Fruit fly (Drosophila melanogaster) whole organism, embryonic: ENCODE data around the gene CG7739.

ENCODE experiments used
- CG11560 ChIP-seq: fragments of 200-800 bp; sonication (Bioruptor generic); IDR thresholded peaks from 3 replicates; pipeline ENCODE4 v1.3.6; 2022; ENCODE audit warnings: missing biosample characterization, missing genetic modification characterization
- CG11695 ChIP-seq: fragments of 200-800 bp; sonication (Bioruptor generic); IDR thresholded peaks from 3 replicates; pipeline ENCODE4 v1.3.6; 2022; ENCODE audit warnings: missing biosample characterization, missing genetic modification characterization
- CG12299 ChIP-seq: fragments of 200-800 bp; sonication (Bioruptor generic); optimal IDR thresholded peaks from 2 replicates; lab custom pipeline; 2018; ENCODE audit warnings: missing biosample characterization, mild to moderate bottlenecking, missing genetic modification characterization
- CG12769 ChIP-seq: fragments of 200-800 bp; sonication (Bioruptor generic); optimal IDR thresholded peaks from 2 replicates; lab custom pipeline; 2019; ENCODE audit warnings: missing biosample characterization, mild to moderate bottlenecking, missing genetic modification characterization, moderate library complexity
- CG12942 ChIP-seq: fragments of 200-800 bp; sonication (Bioruptor generic); optimal IDR thresholded peaks from 3 replicates; lab custom pipeline; 2016; ENCODE audit warnings: missing biosample characterization, missing genetic modification characterization
- CG13123 ChIP-seq: fragments of 200-800 bp; sonication (Bioruptor generic); optimal IDR thresholded peaks from 2 replicates; lab custom pipeline; 2016; ENCODE audit warnings: missing biosample characterization, missing genetic modification characterization
- CG13287 ChIP-seq: fragments of 200-800 bp; sonication (Bioruptor generic); IDR thresholded peaks from 2 replicates; pipeline ENCODE4 v1.3.6; 2022; ENCODE audit warnings: missing biosample characterization, missing genetic modification characterization; ENCODE audit not compliant: partially characterized antibody
- CG13624 ChIP-seq: fragments of 200-800 bp; sonication (Bioruptor generic); optimal IDR thresholded peaks from 2 replicates; lab custom pipeline; 2016; ENCODE audit warnings: missing biosample characterization, missing genetic modification characterization
- CG14014 ChIP-seq: fragments of 200-800 bp; sonication (Bioruptor generic); IDR thresholded peaks from 2 replicates; pipeline ENCODE4 v1.3.6; 2022; ENCODE audit warnings: missing biosample characterization, missing genetic modification characterization
- CG15269 ChIP-seq: fragments of 200-800 bp; sonication (Bioruptor generic); optimal IDR thresholded peaks from 2 replicates; lab custom pipeline; 2018; ENCODE audit warnings: missing biosample characterization, mild to moderate bottlenecking, missing genetic modification characterization, moderate library complexity
- CG1603 ChIP-seq: fragments of 200-800 bp; sonication (Bioruptor generic); optimal IDR thresholded peaks from 2 replicates; lab custom pipeline; 2019; ENCODE audit warnings: missing biosample characterization, mild to moderate bottlenecking, missing genetic modification characterization, moderate library complexity
- CG17361 ChIP-seq: fragments of 200-800 bp; sonication (Bioruptor generic); IDR thresholded peaks from 3 replicates; pipeline ENCODE4 v1.3.6; 2022; ENCODE audit warnings: missing biosample characterization, missing genetic modification characterization
- CG17385 ChIP-seq: fragments of 200-800 bp; sonication (Bioruptor generic); optimal IDR thresholded peaks from 3 replicates; lab custom pipeline; 2018; ENCODE audit warnings: missing biosample characterization, mild to moderate bottlenecking, missing genetic modification characterization
- CG1792 ChIP-seq: fragments of 200-800 bp; sonication (Bioruptor generic); optimal IDR thresholded peaks from 2 replicates; lab custom pipeline; 2016; ENCODE audit warnings: missing biosample characterization, missing genetic modification characterization
- CG2116 ChIP-seq: fragments of 200-800 bp; sonication (Bioruptor generic); optimal IDR thresholded peaks from 3 replicates; lab custom pipeline; 2018; ENCODE audit warnings: missing biosample characterization, mild to moderate bottlenecking, missing genetic modification characterization
- CG2120 ChIP-seq: fragments of 200-800 bp; sonication (Bioruptor generic); optimal IDR thresholded peaks from 3 replicates; lab custom pipeline; 2016; ENCODE audit warnings: missing biosample characterization, missing genetic modification characterization
- CG3065 ChIP-seq: fragments of 200-800 bp; sonication (Bioruptor generic); optimal IDR thresholded peaks from 2 replicates; lab custom pipeline; 2016; ENCODE audit warnings: missing biosample characterization, missing genetic modification characterization
- CG33213 ChIP-seq: fragments of 200-800 bp; sonication (Bioruptor generic); optimal IDR thresholded peaks from 3 replicates; lab custom pipeline; 2016; ENCODE audit warnings: missing biosample characterization, missing genetic modification characterization
- CG4424 ChIP-seq: fragments of 200-800 bp; sonication (Bioruptor generic); optimal IDR thresholded peaks from 3 replicates; lab custom pipeline; 2016; ENCODE audit warnings: missing biosample characterization, missing genetic modification characterization
- CG5180 ChIP-seq: fragments of 200-800 bp; sonication (Bioruptor generic); optimal IDR thresholded peaks from 3 replicates; lab custom pipeline; 2017; ENCODE audit warnings: missing biosample characterization, missing genetic modification characterization, mild to moderate bottlenecking, moderate library complexity, missing genetic modification reagents
- CG6254 ChIP-seq: fragments of 200-800 bp; sonication (Bioruptor generic); optimal IDR thresholded peaks from 3 replicates; lab custom pipeline; 2017; ENCODE audit warnings: mild to moderate bottlenecking, missing biosample characterization, missing genetic modification reagents, missing genetic modification characterization
- CG7928 ChIP-seq: fragments of 200-800 bp; sonication (Bioruptor generic); optimal IDR thresholded peaks from 2 replicates; lab custom pipeline; 2017; ENCODE audit warnings: missing biosample characterization, mild to moderate bottlenecking, missing genetic modification characterization
- CG7963 ChIP-seq: fragments of 200-800 bp; sonication (Bioruptor generic); IDR thresholded peaks from 3 replicates; pipeline ENCODE4 v1.3.6; 2022; ENCODE audit warnings: missing biosample characterization, missing genetic modification characterization; ENCODE audit not compliant: partially characterized antibody
- CG8478 ChIP-seq: fragments of >200 bp; optimal IDR thresholded peaks from 2 replicates; lab custom pipeline; 2018
- CG9876 ChIP-seq: fragments of 200-800 bp; sonication (Bioruptor generic); optimal IDR thresholded peaks from 2 replicates; lab custom pipeline; 2016; ENCODE audit warnings: missing biosample characterization, missing genetic modification characterization
- Dad ChIP-seq: fragments of 200-800 bp; sonication (Bioruptor generic); optimal IDR thresholded peaks from 3 replicates; lab custom pipeline; 2016; ENCODE audit warnings: missing biosample characterization, missing genetic modification characterization
- Dbx ChIP-seq: fragments of 200-800 bp; sonication (Bioruptor generic); IDR thresholded peaks from 3 replicates; pipeline ENCODE4 v1.3.6; 2022; ENCODE audit warnings: missing biosample characterization, missing genetic modification characterization
- Fer1 ChIP-seq: fragments of 200-800 bp; sonication (Bioruptor generic); optimal IDR thresholded peaks from 2 replicates; lab custom pipeline; 2017; ENCODE audit warnings: missing biosample characterization, mild to moderate bottlenecking, missing genetic modification characterization
- Hmx ChIP-seq: fragments of 200-800 bp; sonication (Bioruptor generic); optimal IDR thresholded peaks from 2 replicates; lab custom pipeline; 2016; ENCODE audit warnings: missing biosample characterization, missing genetic modification characterization
- MBD-R2 ChIP-seq: fragments of 200-800 bp; sonication (Bioruptor generic); IDR thresholded peaks from 2 replicates; pipeline ENCODE4 v1.3.6; 2022; ENCODE audit warnings: missing biosample characterization, missing genetic modification characterization
- MTF-1 ChIP-seq: fragments of 200-800 bp; sonication (Bioruptor generic); optimal IDR thresholded peaks from 2 replicates; lab custom pipeline; 2018; ENCODE audit warnings: missing biosample characterization, mild to moderate bottlenecking, missing genetic modification characterization, borderline replicate concordance
- Meics ChIP-seq: fragments of 200-800 bp; sonication (Bioruptor generic); optimal IDR thresholded peaks from 2 replicates; lab custom pipeline; 2017; ENCODE audit warnings: missing biosample characterization, mild to moderate bottlenecking, missing genetic modification characterization
- NC2α ChIP-seq: fragments of 200-800 bp; sonication (Bioruptor generic); optimal IDR thresholded peaks from 2 replicates; lab custom pipeline; 2016; ENCODE audit warnings: missing biosample characterization, missing genetic modification characterization
- Nf-YB ChIP-seq: fragments of 200-800 bp; sonication (Bioruptor generic); optimal IDR thresholded peaks from 3 replicates; lab custom pipeline; 2019; ENCODE audit warnings: missing biosample characterization, mild to moderate bottlenecking, missing genetic modification characterization, moderate library complexity
- Oaz ChIP-seq: fragments of 200-800 bp; sonication (Bioruptor generic); IDR thresholded peaks from 2 replicates; pipeline ENCODE4 v1.3.6; 2022; ENCODE audit warnings: missing biosample characterization, missing genetic modification characterization
- Stat92E ChIP-seq, 3 experiments: fragments of >200 bp in 2 of 3; fragments of 200-800 bp in 1 of 3; sonication (Bioruptor generic) in 1 of 3; optimal IDR thresholded peaks; 2 replicates each; lab custom pipeline; 2017 to 2019; ENCODE audit warnings: missing biosample characterization in 3 of 3, missing genetic modification characterization in 3 of 3, mild to moderate bottlenecking in 1 of 3, moderate library complexity in 1 of 3
- ato ChIP-seq: fragments of 200-800 bp; sonication (Bioruptor generic); IDR thresholded peaks from 2 replicates; pipeline ENCODE4 v1.3.6; 2022; ENCODE audit warnings: missing biosample characterization, missing genetic modification characterization; ENCODE audit not compliant: partially characterized antibody
- dmrt11E ChIP-seq: fragments of 200-800 bp; sonication (Bioruptor generic); optimal IDR thresholded peaks from 3 replicates; lab custom pipeline; 2018; ENCODE audit warnings: missing biosample characterization, mild to moderate bottlenecking, missing genetic modification characterization, moderate library complexity
- gce ChIP-seq: fragments of 200-800 bp; sonication (Bioruptor generic); IDR thresholded peaks from 3 replicates; pipeline ENCODE4 v1.3.6; 2022; ENCODE audit warnings: missing biosample characterization, missing genetic modification characterization
- ham ChIP-seq: fragments of 200-800 bp; sonication (Bioruptor generic); IDR thresholded peaks from 2 replicates; pipeline ENCODE4 v1.3.6; 2022; ENCODE audit warnings: missing biosample characterization, missing genetic modification characterization
- hbn ChIP-seq: fragments of 200-800 bp; sonication (Bioruptor generic); IDR thresholded peaks from 2 replicates; pipeline ENCODE4 v1.3.6; 2022; ENCODE audit warnings: missing biosample characterization, missing genetic modification characterization; ENCODE audit not compliant: partially characterized antibody
- hth ChIP-seq: fragments of >200 bp; optimal IDR thresholded peaks from 2 replicates; lab custom pipeline; 2017; ENCODE audit warnings: inconsistent platforms
- inv ChIP-seq: fragments of 200-800 bp; sonication (Bioruptor generic); IDR thresholded peaks from 2 replicates; pipeline ENCODE4 v1.3.6; 2022; ENCODE audit warnings: missing biosample characterization, missing genetic modification characterization; ENCODE audit not compliant: partially characterized antibody
- lola ChIP-seq, 3 experiments: fragments of >200 bp in 2 of 3; fragments of 200-800 bp in 1 of 3; sonication (Bioruptor generic) in 1 of 3; optimal IDR thresholded peaks; 2 replicates each; lab custom pipeline; 2017 to 2019; ENCODE audit warnings: missing biosample characterization in 3 of 3, missing genetic modification characterization in 3 of 3, mild to moderate bottlenecking in 1 of 3, moderate library complexity in 1 of 3
- pb ChIP-seq: fragments of 200-800 bp; sonication (Bioruptor generic); optimal IDR thresholded peaks from 3 replicates; lab custom pipeline; 2016; ENCODE audit warnings: missing biosample characterization, missing genetic modification characterization
- stwl ChIP-seq: fragments of 200-800 bp; sonication (Bioruptor generic); optimal IDR thresholded peaks from 3 replicates; lab custom pipeline; 2018; ENCODE audit warnings: missing biosample characterization, mild to moderate bottlenecking, missing genetic modification characterization, moderate library complexity
- tin ChIP-seq: fragments of 200-800 bp; sonication (Bioruptor generic); optimal IDR thresholded peaks from 3 replicates; lab custom pipeline; 2016; ENCODE audit warnings: missing biosample characterization, missing genetic modification characterization
- wek ChIP-seq: fragments of 200-800 bp; sonication (Bioruptor generic); optimal IDR thresholded peaks from 3 replicates; lab custom pipeline; 2018; ENCODE audit warnings: missing biosample characterization, mild to moderate bottlenecking, missing genetic modification characterization, moderate library complexity
- zen2 ChIP-seq: fragments of 200-800 bp; sonication (Bioruptor generic); IDR thresholded peaks from 3 replicates; pipeline ENCODE4 v1.3.6; 2022; ENCODE audit warnings: missing biosample characterization, missing genetic modification characterization; ENCODE audit not compliant: partially characterized antibody
- zf30C ChIP-seq: fragments of 200-800 bp; sonication (Bioruptor generic); optimal IDR thresholded peaks from 3 replicates; lab custom pipeline; 2018; ENCODE audit warnings: missing biosample characterization, mild to moderate bottlenecking, missing genetic modification characterization

Gene CG7739

dm6 chr3L:15566484-15566955 lies 3.7 kb upstream of the CG7739 start (continued):
- TF ChIP-seq MTF-1 (GFP tag; lab: Kevin White, UChicago): peak; percentile 67
- no peak for TF ChIP-seq CG4424 (GFP tag; lab: Kevin White, UChicago)
- TF ChIP-seq stwl (tag; lab: Kevin White, UChicago): no peak
- peak in 1 of 3 experiments; percentile 59 for TF ChIP-seq lola (GFP tag; optimal IDR thresholded peaks at IDR 0.05; lab: Kevin White, UChicago)
- peak; percentile 62 for TF ChIP-seq Meics
- no peak for TF ChIP-seq NC2α (GFP tag; lab: Kevin White, UChicago)
- TF ChIP-seq CG13287 (GFP tag; lab: Robert Waterston, UW): no peak
- peak; percentile 90 for TF ChIP-seq Fer1 (GFP tag; lab: Kevin White, UChicago)
- TF ChIP-seq CG7963 (GFP tag; lab: Robert Waterston, UW): no peak
- TF ChIP-seq Dad (GFP tag; lab: Kevin White, UChicago): peak; percentile 22
- TF ChIP-seq CG2116 (GFP tag; lab: Kevin White, UChicago): no peak
- TF ChIP-seq CG13123 (GFP tag; lab: Kevin White, UChicago): peak; percentile 10
- peak; percentile 96 for TF ChIP-seq CG12769
- no peak for TF ChIP-seq gce (GFP tag; lab: Robert Waterston, UW)
- TF ChIP-seq CG1792 (GFP tag; lab: Kevin White, UChicago): peak; percentile 28
- peak; percentile 67 for TF ChIP-seq CG33213
- TF ChIP-seq CG5180 (GFP tag; lab: Kevin White, UChicago): peak; percentile 71
- peak; percentile 38 for TF ChIP-seq CG3065 (GFP tag; lab: Kevin White, UChicago)
- no peak for TF ChIP-seq Hmx (GFP tag; lab: Kevin White, UChicago)
- TF ChIP-seq ato (GFP tag; lab: Robert Waterston, UW): no peak
- peak; percentile 76 for TF ChIP-seq wek (GFP tag; lab: Kevin White, UChicago)
- peak; percentile 57 for TF ChIP-seq CG7928 (GFP tag; lab: Kevin White, UChicago)
- TF ChIP-seq zf30C (GFP tag; lab: Kevin White, UChicago): no peak
- TF ChIP-seq ham: peak; percentile 44; the same call in 1 of the 2 replicates
- no peak for TF ChIP-seq CG9876 (GFP tag; lab: Kevin White, UChicago)
- no peak for TF ChIP-seq Stat92E (GFP tag; optimal IDR thresholded peaks at IDR 0.05; lab: Kevin White, UChicago)
- peak; percentile 68; the same call in 2 of the 3 replicates for TF ChIP-seq Dbx (GFP tag; lab: Robert Waterston, UW)
- TF ChIP-seq CG11560 (tag; lab: Robert Waterston, UW): no peak
- peak; percentile 62 for TF ChIP-seq CG12299 (tag; lab: Kevin White, UChicago)
- no peak for TF ChIP-seq hth
- no peak for TF ChIP-seq CG15269 (tag; lab: Kevin White, UChicago)
- TF ChIP-seq CG17361 (GFP tag; lab: Robert Waterston, UW): no peak; the same call in 2 of the 3 replicates
- TF ChIP-seq CG14014: peak; percentile 75; the same call in 1 of the 2 replicates
- TF ChIP-seq dmrt11E (tag; lab: Kevin White, UChicago): peak; percentile 4
- TF ChIP-seq pb (GFP tag; lab: Kevin White, UChicago): peak; percentile 13
- peak; percentile 78 for TF ChIP-seq CG11695 (GFP tag; lab: Robert Waterston, UW)
- no peak for TF ChIP-seq Oaz
- TF ChIP-seq CG8478 (lab: Kevin White, UChicago): no peak
- TF ChIP-seq inv (GFP tag; lab: Robert Waterston, UW): no peak
- TF ChIP-seq zen2 (GFP tag; lab: Robert Waterston, UW): no peak
- TF ChIP-seq CG1603 (tag; lab: Kevin White, UChicago): peak; percentile 39
- TF ChIP-seq CG2120 (GFP tag; lab: Kevin White, UChicago): peak; percentile 51
- no peak for TF ChIP-seq Nf-YB
- TF ChIP-seq MBD-R2 (GFP tag; lab: Robert Waterston, UW): peak; percentile 30; the same call in 1 of the 2 replicates
- no peak for TF ChIP-seq CG12942 (GFP tag; lab: Kevin White, UChicago)
- TF ChIP-seq CG17385 (GFP tag; lab: Kevin White, UChicago): no peak
- TF ChIP-seq hbn (GFP tag; lab: Robert Waterston, UW): no peak
- peak; percentile 38 for TF ChIP-seq CG13624 (GFP tag; lab: Kevin White, UChicago)
- no peak for TF ChIP-seq CG6254
- no peak for TF ChIP-seq tin
